Worm (Caenorhabditis elegans) whole organism, L2 larva: Measurements from ENCODE around the gene col-17.
"Not testable (repeated sequence)": the region's sequence is repeated elsewhere in the genome, so short reads cannot be mapped to it uniquely, and the experiment has no call there.

Experiments used
- aly-2 ChIP-seq: fragments of 150-350 bp; optimal IDR thresholded peaks from 2 replicates; lab custom pipeline; 2014; ENCODE audit warnings: missing biosample characterization, missing genetic modification characterization
- ama-1 ChIP-seq: fragments of 150-350 bp; optimal IDR thresholded peaks from 2 replicates; lab custom pipeline; 2018; ENCODE audit warnings: inconsistent platforms
- nhr-11 ChIP-seq: fragments of 150-350 bp; optimal IDR thresholded peaks from 2 replicates; lab custom pipeline; 2014; ENCODE audit warnings: missing biosample characterization, missing genetic modification characterization
- sma-9 ChIP-seq, 2 experiments: fragments of 150-350 bp in 1 of 2; sonication (generic microtip) in 1 of 2; optimal IDR thresholded peaks; 2 replicates each; lab custom pipeline; 2014 to 2016; ENCODE audit warnings: missing genetic modification characterization in 2 of 2, mild to moderate bottlenecking in 1 of 2, missing biosample characterization in 1 of 2, missing compliant biosample characterization in 1 of 2, missing genetic modification reagents in 1 of 2, moderate library complexity in 1 of 2

DNA sequence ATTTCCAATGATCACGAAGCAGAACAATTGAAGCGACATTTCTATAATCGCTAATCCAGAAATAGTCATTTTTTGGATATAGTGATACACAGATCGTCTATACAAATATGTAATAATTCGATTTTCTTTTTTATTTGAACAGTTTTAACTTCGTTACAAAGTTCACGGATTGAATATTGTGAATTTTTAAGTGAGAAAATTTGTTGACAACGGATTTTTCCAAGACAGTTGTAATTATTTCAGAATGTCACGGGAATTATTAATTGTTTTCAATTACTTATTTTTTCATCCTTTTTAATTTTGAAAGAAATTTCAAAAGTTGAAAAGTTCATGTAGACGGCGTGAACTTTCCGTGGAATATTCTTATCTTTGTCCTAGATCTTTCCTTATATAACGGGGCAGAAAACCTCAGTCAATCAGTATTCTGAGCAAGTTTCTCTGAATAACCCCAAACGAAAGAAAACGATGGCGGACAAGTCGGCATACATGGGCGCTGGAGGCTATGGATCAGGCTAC, 25.2 kb downstream of the col-17 start, which contains the start of the genes T23B7.2 and nspd-4:
- not testable (repeated sequence) for TF ChIP-seq aly-2 (tag; lab: Kevin White, UChicago); ama-1 (lab: Kevin White, UChicago); sma-9 (GFP tag; optimal IDR thresholded peaks at IDR 0.05; lab: Kevin White, UChicago); sma-9 (tag; optimal IDR thresholded peaks at IDR 0.05; lab: Kevin White, UChicago); nhr-11 (tag; lab: Kevin White, UChicago)
